Worm (Caenorhabditis elegans): ENCODE measurements around the gene inpp-4B.
"Not testable (repeated sequence)": the region's sequence is repeated elsewhere in the genome, so short reads cannot be mapped to it uniquely, and the experiment has no call there.

Gene inpp-4B

ce11 chrIII:10240073-10240472 is 26.6 kb downstream of the inpp-4B start:
- no peak for TF ChIP-seq ceh-83 (GFP tag; optimal IDR thresholded peaks at IDR 0.05)
- no peak for TF ChIP-seq drap-1 (GFP tag; optimal IDR thresholded peaks at IDR 0.05)
- no peak for TF ChIP-seq tbx-8 (GFP tag; optimal IDR thresholded peaks at IDR 0.05)

DNA sequence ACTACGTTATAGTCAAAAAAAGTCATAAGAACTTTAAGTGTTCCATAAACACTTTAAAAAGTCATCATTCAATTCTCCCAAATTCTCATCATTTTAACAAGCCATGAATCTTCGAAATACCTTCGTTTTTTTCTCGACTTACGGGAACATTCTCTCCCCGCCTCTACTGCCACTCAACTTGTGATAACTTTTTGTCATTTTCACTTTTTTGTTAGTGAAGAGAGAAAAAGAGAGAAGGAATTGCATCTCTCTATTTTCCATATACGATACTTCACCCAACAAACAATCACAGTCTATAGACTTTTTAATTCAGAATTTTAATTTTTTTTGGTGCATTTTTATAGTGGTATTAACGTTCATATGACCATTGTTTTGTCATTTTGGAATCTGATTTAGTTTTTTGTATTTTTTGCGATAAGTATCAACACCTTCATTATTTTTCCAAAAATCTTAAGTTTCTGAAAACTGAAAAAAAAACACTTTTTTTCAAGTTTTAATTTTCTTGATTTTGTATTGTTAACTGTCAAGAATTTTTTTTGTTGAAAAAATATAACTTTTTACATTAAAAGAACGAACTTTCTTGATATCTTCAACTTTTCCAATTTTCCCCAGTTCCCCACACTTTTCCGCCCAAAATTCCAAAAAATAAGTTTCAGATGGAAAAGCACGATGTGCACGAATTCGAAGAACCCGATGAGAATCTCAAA is 28.1 kb downstream of the inpp-4B start, which contains the start of gene Y70G10A.3:
Y70G10A.3 (plus strand) TSS at position 657 of the 707 bp plus-strand sequence.
- TF ChIP-seq ceh-39 (tag; optimal IDR thresholded peaks at IDR 0.05) (no peak), M03D4.4 (tag; optimal IDR thresholded peaks at IDR 0.05) (no peak), sptf-1 (tag; optimal IDR thresholded peaks at IDR 0.05) (no peak), snpc-4 (tag; optimal IDR thresholded peaks at IDR 0.05) (no peak), unc-120 (tag; optimal IDR thresholded peaks at IDR 0.05; ENCODE audit: poor library complexity, severe bottlenecking) (no peak), mls-2 (tag; optimal IDR thresholded peaks at IDR 0.05) (no peak), lin-32 (GFP tag; optimal IDR thresholded peaks at IDR 0.05) (no peak), zip-8 (tag; optimal IDR thresholded peaks at IDR 0.05) (no peak), nhr-76 (tag; optimal IDR thresholded peaks at IDR 0.05) (no peak), tbx-8 (GFP tag; optimal IDR thresholded peaks at IDR 0.05) (no peak)

ce11 chrIII:10236291-10236871 is 30.3 kb downstream of the inpp-4B start:
- TF ChIP-seq elt-1 (tag; optimal IDR thresholded peaks at IDR 0.05; ENCODE audit: borderline replicate concordance, insufficient read depth), result no peak
- no peak for TF ChIP-seq hlh-1 (tag; optimal IDR thresholded peaks at IDR 0.05)
- TF ChIP-seq mab-5 (tag; optimal IDR thresholded peaks at IDR 0.05), result no peak

ce11 chrIII:10233979-10234378 is 32.7 kb downstream of the inpp-4B start, which contains the start of gene paml-1:
Gene paml-1 (minus strand): TSS chrIII:10234079.
- TF ChIP-seq bed-3 (GFP tag; optimal IDR thresholded peaks at IDR 0.05) (no peak), elt-3 (tag; optimal IDR thresholded peaks at IDR 0.05) (no peak), lin-32 (GFP tag; optimal IDR thresholded peaks at IDR 0.05) (no peak), nhr-2 (tag; optimal IDR thresholded peaks at IDR 0.05) (no peak), elt-1 (tag; optimal IDR thresholded peaks at IDR 0.05; ENCODE audit: borderline replicate concordance, insufficient read depth) (no peak), ham-2 (GFP tag; optimal IDR thresholded peaks at IDR 0.05) (no peak), flh-1 (GFP tag; optimal IDR thresholded peaks at IDR 0.05) (no peak), unc-39 (tag; optimal IDR thresholded peaks at IDR 0.05) (no peak), lsy-2 (tag; optimal IDR thresholded peaks at IDR 0.05) (no peak), drap-1 (GFP tag; optimal IDR thresholded peaks at IDR 0.05) (no peak), sem-2 (GFP tag; optimal IDR thresholded peaks at IDR 0.05) (no peak), ces-1 (GFP tag; optimal IDR thresholded peaks at IDR 0.05) (no peak)

- TF ChIP-seq unc-62 (GFP tag; optimal IDR thresholded peaks at IDR 0.05), result no peak
- TF ChIP-seq ces-1 (GFP tag; optimal IDR thresholded peaks at IDR 0.05), result no peak
- no peak for TF ChIP-seq lin-32 (GFP tag; optimal IDR thresholded peaks at IDR 0.05)
- no peak for TF ChIP-seq ceh-43 (GFP tag; optimal IDR thresholded peaks at IDR 0.05)
- no peak for TF ChIP-seq nhr-28 (tag; optimal IDR thresholded peaks at IDR 0.05)
These were observed 35.0 kb downstream of the inpp-4B start for ce11 chrIII:10231641-10232040.

DNA sequence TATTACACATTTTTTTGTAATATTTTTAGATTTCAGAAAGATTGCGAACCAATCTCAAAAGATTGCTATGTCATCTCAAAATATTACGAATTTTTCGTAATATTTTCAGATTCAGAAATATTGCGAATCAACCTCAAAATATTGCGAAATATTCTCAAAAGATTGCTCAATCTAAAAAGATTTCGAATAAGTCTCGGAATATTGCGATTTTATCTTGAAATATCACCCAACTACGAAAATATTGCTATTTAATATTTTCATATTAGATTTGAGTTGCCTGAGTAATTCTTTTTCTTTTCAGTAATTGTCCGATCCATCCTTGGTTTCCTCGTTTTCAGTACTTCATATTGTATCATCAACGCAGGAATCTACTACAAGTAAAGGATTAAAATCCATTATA is 44.8 kb downstream of the inpp-4B start, which contains the start of gene Y70G10A.4:
Y70G10A.4 (plus strand) TSS at position 301 of the 400 bp plus-strand sequence.
- TF ChIP-seq hlh-1, pha-4, ceh-39 (tag; optimal IDR thresholded peaks at IDR 0.05): not testable (repeated sequence)
